Worm (Caenorhabditis elegans): ENCODE data around the gene pir-2.

The pir-2 gene

ce11 chrIII:9476564-9476963 lies 33.1 kb upstream of the pir-2 start:
- TF ChIP-seq tbx-7 (tag; optimal IDR thresholded peaks at IDR 0.05) (no peak), pha-2 (tag; optimal IDR thresholded peaks at IDR 0.05) (no peak), ref-2 (tag; optimal IDR thresholded peaks at IDR 0.05) (no peak), ceh-30 (tag; optimal IDR thresholded peaks at IDR 0.05) (no peak), ztf-16 (tag; optimal IDR thresholded peaks at IDR 0.05) (no peak), tbx-2 (tag; optimal IDR thresholded peaks at IDR 0.05) (no peak), zip-5 (tag; optimal IDR thresholded peaks at IDR 0.05) (no peak), ceh-2 (tag; optimal IDR thresholded peaks at IDR 0.05) (no peak), ceh-31 (tag; optimal IDR thresholded peaks at IDR 0.05) (no peak)

- TF ChIP-seq elt-2 (tag; optimal IDR thresholded peaks at IDR 0.05) = peak; percentile 1
- TF ChIP-seq pax-1 (tag; optimal IDR thresholded peaks at IDR 0.05) = no peak
- no peak for TF ChIP-seq elt-4 (tag; optimal IDR thresholded peaks at IDR 0.05)
- no peak for TF ChIP-seq syd-9 (tag; optimal IDR thresholded peaks at IDR 0.05)
- no peak for TF ChIP-seq ets-4 (tag; optimal IDR thresholded peaks at IDR 0.05)
- TF ChIP-seq hlh-6 (tag; optimal IDR thresholded peaks at IDR 0.05) = no peak
- TF ChIP-seq Y22D7AL.16 (tag; optimal IDR thresholded peaks at IDR 0.05) = no peak
These were observed 31.1 kb upstream of the pir-2 start for ce11 chrIII:9474501-9474900.

- TF ChIP-seq hlh-8 (tag; optimal IDR thresholded peaks at IDR 0.05) (no peak), che-1 (tag; optimal IDR thresholded peaks at IDR 0.05) (no peak), ceh-48 (tag; optimal IDR thresholded peaks at IDR 0.05) (no peak), F13H6.1 (tag; optimal IDR thresholded peaks at IDR 0.05) (no peak), ceh-18 (tag; optimal IDR thresholded peaks at IDR 0.05) (no peak), hlh-13 (GFP tag; optimal IDR thresholded peaks at IDR 0.05) (no peak), gmeb-2 (tag; optimal IDR thresholded peaks at IDR 0.05) (no peak), hlh-30 (tag; optimal IDR thresholded peaks at IDR 0.05; ENCODE audit: insufficient read depth) (no peak), sox-4 (tag; optimal IDR thresholded peaks at IDR 0.05) (no peak), ama-1 (optimal IDR thresholded peaks at IDR 0.05) (no peak), C38D4.7 (GFP tag; optimal IDR thresholded peaks at IDR 0.05) (no peak), hlh-15 (tag; optimal IDR thresholded peaks at IDR 0.05) (no peak), K02D7.2 (tag; optimal IDR thresholded peaks at IDR 0.05) (no peak), unc-42 (tag; optimal IDR thresholded peaks at IDR 0.05) (no peak), ahr-1 (tag; optimal IDR thresholded peaks at IDR 0.05) (no peak), npax-4 (tag; optimal IDR thresholded peaks at IDR 0.05) (no peak), dve-1 (tag; optimal IDR thresholded peaks at IDR 0.05) (no peak), T23F11.4 (GFP tag; optimal IDR thresholded peaks at IDR 0.05) (no peak), nhr-11 (tag; optimal IDR thresholded peaks at IDR 0.05) (no peak)
These were observed 29.0 kb upstream of the pir-2 start for ce11 chrIII:9472464-9472863.

DNA sequence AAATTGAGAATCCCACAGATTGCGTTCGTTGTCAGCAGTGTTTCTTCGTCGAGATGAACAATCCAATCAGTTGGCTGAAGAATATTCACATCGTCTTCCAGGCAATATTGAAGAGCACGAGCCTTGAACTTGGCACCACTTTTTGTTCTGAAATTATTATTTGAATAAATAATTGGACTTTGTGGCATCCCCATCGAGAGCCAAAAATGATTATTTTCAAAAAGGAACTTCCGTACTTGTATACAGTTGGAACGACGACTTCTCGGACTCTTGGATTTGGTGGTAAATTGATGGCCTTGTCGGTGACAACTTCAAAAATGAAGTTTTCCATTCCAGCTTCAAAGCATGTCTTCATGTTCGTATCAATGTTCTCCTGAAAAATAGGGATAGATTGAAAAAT lies 28.6 kb upstream of the pir-2 start:
- no peak for TF ChIP-seq dve-1 (tag; optimal IDR thresholded peaks at IDR 0.05)
- TF ChIP-seq hlh-8 (tag; optimal IDR thresholded peaks at IDR 0.05) = no peak
- TF ChIP-seq pat-9 (tag; optimal IDR thresholded peaks at IDR 0.05) = no peak
- TF ChIP-seq syd-9 (tag; optimal IDR thresholded peaks at IDR 0.05) = no peak
- TF ChIP-seq nhr-11 (tag; optimal IDR thresholded peaks at IDR 0.05) = no peak
- no peak for TF ChIP-seq ceh-18 (tag; optimal IDR thresholded peaks at IDR 0.05)
- TF ChIP-seq fkh-10 (GFP tag; optimal IDR thresholded peaks at IDR 0.05) = no peak
- no peak for TF ChIP-seq ceh-9 (tag; optimal IDR thresholded peaks at IDR 0.05)
- no peak for TF ChIP-seq ceh-2 (tag; optimal IDR thresholded peaks at IDR 0.05)
- TF ChIP-seq npax-4 (tag; optimal IDR thresholded peaks at IDR 0.05) = no peak

- TF ChIP-seq lin-11 (tag; optimal IDR thresholded peaks at IDR 0.05) (no peak), pat-9 (tag; optimal IDR thresholded peaks at IDR 0.05) (no peak), pqm-1 (tag; optimal IDR thresholded peaks at IDR 0.05) (no peak), ceh-34 (tag; optimal IDR thresholded peaks at IDR 0.05) (no peak), ceh-6 (GFP tag; optimal IDR thresholded peaks at IDR 0.05) (no peak), zip-5 (tag; optimal IDR thresholded peaks at IDR 0.05) (no peak), ttx-3 (tag; optimal IDR thresholded peaks at IDR 0.05) (no peak), ceh-14 (tag; optimal IDR thresholded peaks at IDR 0.05) (no peak), ceh-24 (tag; optimal IDR thresholded peaks at IDR 0.05) (no peak), nfya-1 (tag; optimal IDR thresholded peaks at IDR 0.05) (no peak), Y22D7AL.16 (tag; optimal IDR thresholded peaks at IDR 0.05) (no peak), F13H6.1 (tag; optimal IDR thresholded peaks at IDR 0.05) (no peak), ceh-18 (tag; optimal IDR thresholded peaks at IDR 0.05) (no peak), nhr-232 (tag; optimal IDR thresholded peaks at IDR 0.05) (no peak)
These were observed 24.4 kb upstream of the pir-2 start, which contains the start of gene tag-342 for ce11 chrIII:9467857-9468256. Gene tag-342, plus strand, starts transcription at chrIII:9468157.
